Worm (Caenorhabditis elegans) whole organism, L1 larva: ENCODE results near the gene dmd-6.

Source experiments
- C16A3.4 ChIP-seq: fragments of 150-350 bp; optimal IDR thresholded peaks from 2 replicates; lab custom pipeline; 2014; ENCODE audit warnings: missing biosample characterization, missing genetic modification characterization
- C34B4.2 ChIP-seq: sonication (generic microtip); optimal IDR thresholded peaks from 2 replicates; lab custom pipeline; 2017; ENCODE audit warnings: mild to moderate bottlenecking, missing genetic modification characterization, missing compliant biosample characterization
- Y116A8C.19 ChIP-seq: sonication (generic microtip); optimal IDR thresholded peaks from 2 replicates; lab custom pipeline; 2016; ENCODE audit warnings: missing compliant biosample characterization, missing genetic modification characterization, borderline replicate concordance
- alr-1 ChIP-seq: fragments of 200-800 bp; sonication (Bioruptor generic); optimal IDR thresholded peaks from 2 replicates; lab custom pipeline; 2018; ENCODE audit warnings: borderline replicate concordance, mild to moderate bottlenecking, missing genetic modification characterization, missing compliant biosample characterization
- aly-2 ChIP-seq: fragments of 150-350 bp; optimal IDR thresholded peaks from 2 replicates; lab custom pipeline; 2014; ENCODE audit warnings: missing biosample characterization, missing genetic modification characterization
- ama-1 ChIP-seq: fragments of 150-350 bp; optimal IDR thresholded peaks from 2 replicates; lab custom pipeline; 2014
- blmp-1 ChIP-seq: fragments of 150-350 bp; optimal IDR thresholded peaks from 2 replicates; lab custom pipeline; 2014; ENCODE audit warnings: missing biosample characterization, missing genetic modification characterization
- ceh-63 ChIP-seq: fragments of 200-800 bp; sonication (Bioruptor generic); optimal IDR thresholded peaks from 2 replicates; lab custom pipeline; 2018; ENCODE audit warnings: mild to moderate bottlenecking, missing genetic modification characterization, missing compliant biosample characterization
- ceh-8 ChIP-seq: fragments of 200-800 bp; sonication (Bioruptor generic); optimal IDR thresholded peaks from 2 replicates; lab custom pipeline; 2018; ENCODE audit warnings: mild to moderate bottlenecking, missing genetic modification characterization, moderate library complexity, missing compliant biosample characterization
- ceh-82 ChIP-seq, 3 experiments: fragments of 150-350 bp in 1 of 3; sonication (generic microtip) in 2 of 3; optimal IDR thresholded peaks; 2 replicates each; lab custom pipeline; 2014 to 2017; ENCODE audit warnings: missing biosample characterization in 3 of 3, missing genetic modification characterization in 3 of 3
- ceh-88 ChIP-seq: fragments of 200-800 bp; sonication (Bioruptor generic); IDR thresholded peaks from 2 replicates; pipeline ENCODE4 v1.3.6; 2022; ENCODE audit warnings: missing genetic modification characterization, missing compliant biosample characterization
- ceh-90 ChIP-seq: sonication (generic microtip); optimal IDR thresholded peaks from 2 replicates; lab custom pipeline; 2016; ENCODE audit warnings: missing genetic modification characterization, missing compliant biosample characterization
- ces-1 ChIP-seq: fragments of 150-350 bp; optimal IDR thresholded peaks from 2 replicates; lab custom pipeline; 2014; ENCODE audit warnings: missing biosample characterization, missing genetic modification reagents, missing genetic modification characterization
- efl-3 ChIP-seq: fragments of 200-800 bp; sonication (Bioruptor generic); optimal IDR thresholded peaks from 2 replicates; lab custom pipeline; 2018; ENCODE audit warnings: mild to moderate bottlenecking, missing genetic modification characterization, missing compliant biosample characterization
- egl-27 ChIP-seq, 2 experiments: fragments of 150-350 bp in 1 of 2; sonication (generic microtip); optimal IDR thresholded peaks; 3 replicates each; lab custom pipeline; 2017 to 2018; ENCODE audit warnings: missing biosample characterization in 2 of 2, missing genetic modification characterization in 2 of 2, missing genetic modification reagents in 2 of 2
- elt-2 ChIP-seq: sonication (generic microtip); optimal IDR thresholded peaks from 2 replicates; lab custom pipeline; 2016; ENCODE audit warnings: missing genetic modification characterization, mild to moderate bottlenecking, inconsistent platforms, missing compliant biosample characterization, missing genetic modification reagents
- ets-5 ChIP-seq: fragments of 200-800 bp; sonication (Bioruptor generic); IDR thresholded peaks from 2 replicates; pipeline ENCODE4 v1.3.6; 2022; ENCODE audit warnings: missing genetic modification characterization, missing compliant biosample characterization
- fkh-4 ChIP-seq: sonication (generic microtip); optimal IDR thresholded peaks from 2 replicates; lab custom pipeline; 2016; ENCODE audit warnings: missing compliant biosample characterization, missing genetic modification characterization, borderline replicate concordance
- fkh-8 ChIP-seq: sonication (generic microtip); optimal IDR thresholded peaks from 2 replicates; lab custom pipeline; 2016; ENCODE audit warnings: mild to moderate bottlenecking, missing genetic modification characterization, missing compliant biosample characterization
- fos-1 ChIP-seq: fragments of 150-350 bp; optimal IDR thresholded peaks from 2 replicates; lab custom pipeline; 2014; ENCODE audit warnings: missing biosample characterization, missing genetic modification characterization
- grh-1 ChIP-seq: fragments of 200-800 bp; sonication (Bioruptor generic); IDR thresholded peaks from 2 replicates; pipeline ENCODE4 v1.3.6; 2022; ENCODE audit warnings: missing genetic modification reagents, missing genetic modification characterization, missing compliant biosample characterization
- hlh-4 ChIP-seq: sonication (generic microtip); optimal IDR thresholded peaks from 2 replicates; lab custom pipeline; 2016; ENCODE audit warnings: mild to moderate bottlenecking, missing genetic modification characterization, missing compliant biosample characterization
- irx-1 ChIP-seq: sonication (generic microtip); optimal IDR thresholded peaks from 2 replicates; lab custom pipeline; 2016; ENCODE audit warnings: missing genetic modification characterization, missing compliant biosample characterization
- isw-1 ChIP-seq: fragments of 200-800 bp; sonication (Bioruptor generic); IDR thresholded peaks from 2 replicates; pipeline ENCODE4 v1.3.6; 2022; ENCODE audit warnings: missing genetic modification characterization, missing compliant biosample characterization
- lin-15B ChIP-seq: fragments of 150-350 bp; sonication (generic microtip); optimal IDR thresholded peaks from 3 replicates; lab custom pipeline; 2014; ENCODE audit warnings: missing biosample characterization, missing genetic modification characterization
- lin-35 ChIP-seq, 2 experiments: fragments of 150-350 bp; optimal IDR thresholded peaks; 2 replicates each; lab custom pipeline; 2014; ENCODE audit warnings: missing biosample characterization in 2 of 2, missing genetic modification characterization in 2 of 2, missing genetic modification reagents in 2 of 2
- lir-3 ChIP-seq: sonication (generic microtip); optimal IDR thresholded peaks from 2 replicates; lab custom pipeline; 2016; ENCODE audit warnings: mild to moderate bottlenecking, missing genetic modification characterization, moderate library complexity, missing compliant biosample characterization; ENCODE audit not compliant: poor library complexity
- mab-9 ChIP-seq: fragments of 200-800 bp; sonication (Bioruptor generic); IDR thresholded peaks from 2 replicates; pipeline ENCODE4 v1.3.6; 2022; ENCODE audit warnings: missing genetic modification reagents, missing genetic modification characterization, missing compliant biosample characterization
- nhr-11 ChIP-seq: fragments of 150-350 bp; optimal IDR thresholded peaks from 2 replicates; lab custom pipeline; 2014; ENCODE audit warnings: missing biosample characterization, missing genetic modification characterization
- nhr-19 ChIP-seq: fragments of 200-800 bp; sonication (Bioruptor generic); conservative IDR thresholded peaks from 2 replicates; pipeline ENCODE4 v1.3.6; 2022; ENCODE audit warnings: missing genetic modification characterization, missing compliant biosample characterization
- nhr-28 ChIP-seq: fragments of 150-350 bp; optimal IDR thresholded peaks from 2 replicates; lab custom pipeline; 2014; ENCODE audit warnings: missing biosample characterization, missing genetic modification characterization
- nhr-47 ChIP-seq: sonication (generic microtip); optimal IDR thresholded peaks from 2 replicates; lab custom pipeline; 2016; ENCODE audit warnings: mild to moderate bottlenecking, missing genetic modification characterization, moderate library complexity, missing compliant biosample characterization
- nhr-71 ChIP-seq: sonication (generic microtip); optimal IDR thresholded peaks from 2 replicates; lab custom pipeline; 2016; ENCODE audit warnings: mild to moderate bottlenecking, missing genetic modification characterization, moderate library complexity, missing compliant biosample characterization
- nhr-76 ChIP-seq: sonication (generic microtip); optimal IDR thresholded peaks from 2 replicates; lab custom pipeline; 2017; ENCODE audit warnings: missing biosample characterization, missing genetic modification characterization
- nhr-77 ChIP-seq: fragments of 150-350 bp; optimal IDR thresholded peaks from 2 replicates; lab custom pipeline; 2014; ENCODE audit warnings: missing biosample characterization, missing genetic modification characterization
- nhr-85 ChIP-seq: sonication (generic microtip); peaks from one replicate; lab custom pipeline; 2016; ENCODE audit warnings: missing genetic modification characterization, inconsistent platforms, missing compliant biosample characterization
- pax-3 ChIP-seq: fragments of 200-800 bp; sonication (Bioruptor generic); optimal IDR thresholded peaks from 2 replicates; lab custom pipeline; 2018; ENCODE audit warnings: mild to moderate bottlenecking, missing genetic modification characterization, moderate library complexity, missing compliant biosample characterization
- pqm-1 ChIP-seq: sonication (generic microtip); optimal IDR thresholded peaks from 3 replicates; lab custom pipeline; 2017; ENCODE audit warnings: missing biosample characterization, missing genetic modification characterization
- skn-1 ChIP-seq: fragments of 150-350 bp; optimal IDR thresholded peaks from 2 replicates; lab custom pipeline; 2014; ENCODE audit warnings: missing biosample characterization, missing genetic modification characterization
- snu-23 ChIP-seq: sonication (generic microtip); optimal IDR thresholded peaks from 2 replicates; lab custom pipeline; 2016; ENCODE audit warnings: missing genetic modification characterization, missing compliant biosample characterization
- sox-4 ChIP-seq: sonication (generic microtip); optimal IDR thresholded peaks from 2 replicates; lab custom pipeline; 2016; ENCODE audit warnings: missing genetic modification characterization, missing compliant biosample characterization
- sptf-1 ChIP-seq: fragments of 150-350 bp; optimal IDR thresholded peaks from 2 replicates; lab custom pipeline; 2014; ENCODE audit warnings: missing biosample characterization, missing genetic modification characterization
- swsn-7 ChIP-seq: sonication (generic microtip); optimal IDR thresholded peaks from 2 replicates; lab custom pipeline; 2016; ENCODE audit warnings: missing genetic modification characterization, missing compliant biosample characterization
- tbx-2 ChIP-seq: sonication (generic microtip); optimal IDR thresholded peaks from 2 replicates; lab custom pipeline; 2016; ENCODE audit warnings: missing genetic modification characterization, missing compliant biosample characterization
- unc-130 ChIP-seq: fragments of 150-350 bp; optimal IDR thresholded peaks from 2 replicates; lab custom pipeline; 2017; ENCODE audit warnings: missing biosample characterization, missing genetic modification characterization, inconsistent platforms
- vab-15 ChIP-seq: sonication (generic microtip); optimal IDR thresholded peaks from 2 replicates; lab custom pipeline; 2017; ENCODE audit warnings: missing genotype, mild to moderate bottlenecking, missing genetic modification characterization, missing compliant biosample characterization
- xbp-1 ChIP-seq: sonication (generic microtip); optimal IDR thresholded peaks from 2 replicates; lab custom pipeline; 2016; ENCODE audit warnings: missing genetic modification characterization, missing compliant biosample characterization
- zag-1 ChIP-seq: fragments of 150-350 bp; optimal IDR thresholded peaks from 2 replicates; lab custom pipeline; 2014; ENCODE audit warnings: missing biosample characterization, missing genetic modification characterization
- ztf-11 ChIP-seq, 2 experiments: sonication (generic microtip); optimal IDR thresholded peaks; 2 replicates each; lab custom pipeline; 2016 to 2017; ENCODE audit warnings: missing genetic modification characterization in 2 of 2, missing biosample characterization in 1 of 2, missing compliant biosample characterization in 1 of 2

dmd-6 gene

DNA sequence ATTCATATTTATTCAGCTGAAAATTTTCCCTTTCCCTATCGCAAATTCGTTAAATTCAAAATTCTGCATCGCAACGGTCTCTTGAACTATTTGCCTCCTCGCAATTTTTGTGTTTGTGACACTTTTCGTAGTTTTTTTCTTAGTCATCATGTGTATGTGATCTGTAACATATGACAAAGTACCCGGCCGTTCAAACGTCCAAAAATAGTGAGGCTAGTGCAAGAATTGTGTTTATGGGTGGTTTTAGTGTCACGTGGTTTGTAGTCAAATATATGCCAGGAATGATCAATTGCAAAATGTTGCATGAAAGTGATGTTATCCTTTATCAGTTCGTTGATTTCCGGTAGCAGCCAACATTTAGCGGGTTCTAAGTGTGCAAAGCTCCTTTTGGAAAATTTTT lies 6.6 kb upstream of the dmd-6 start (continued):
- peak; percentile 19 for TF ChIP-seq blmp-1 (tag; lab: Kevin White, UChicago)
- TF ChIP-seq pqm-1, result no peak
- no peak for TF ChIP-seq tbx-2
- no peak for TF ChIP-seq ceh-63 (GFP tag; lab: Kevin White, UChicago)
- no peak for TF ChIP-seq C34B4.2 (tag; lab: Kevin White, UChicago)
- no peak for TF ChIP-seq ceh-90 (tag; lab: Kevin White, UChicago)
- peak; percentile 72 for TF ChIP-seq skn-1 (tag; lab: Kevin White, UChicago)
- no peak for TF ChIP-seq ces-1 (GFP tag; lab: Kevin White, UChicago)
- TF ChIP-seq lin-15B (tag; lab: Kevin White, UChicago), result no peak
- no peak for TF ChIP-seq egl-27 (tag; optimal IDR thresholded peaks at IDR 0.05; lab: Kevin White, UChicago)
- TF ChIP-seq isw-1 (GFP tag; lab: Robert Waterston, UW), result no peak
- TF ChIP-seq ama-1 (lab: Kevin White, UChicago), result no peak
- no peak for TF ChIP-seq Y116A8C.19 (tag; lab: Kevin White, UChicago)
- no peak for TF ChIP-seq ztf-11 (tag; optimal IDR thresholded peaks at IDR 0.05; lab: Kevin White, UChicago)
- no peak for TF ChIP-seq ceh-82 (tag; optimal IDR thresholded peaks at IDR 0.05; lab: Kevin White, UChicago)
- TF ChIP-seq nhr-28 (tag; lab: Kevin White, UChicago), result no peak
- no peak for TF ChIP-seq sptf-1 (tag; lab: Kevin White, UChicago)
- TF ChIP-seq, all 84 proteins: peak for 14

DNA sequence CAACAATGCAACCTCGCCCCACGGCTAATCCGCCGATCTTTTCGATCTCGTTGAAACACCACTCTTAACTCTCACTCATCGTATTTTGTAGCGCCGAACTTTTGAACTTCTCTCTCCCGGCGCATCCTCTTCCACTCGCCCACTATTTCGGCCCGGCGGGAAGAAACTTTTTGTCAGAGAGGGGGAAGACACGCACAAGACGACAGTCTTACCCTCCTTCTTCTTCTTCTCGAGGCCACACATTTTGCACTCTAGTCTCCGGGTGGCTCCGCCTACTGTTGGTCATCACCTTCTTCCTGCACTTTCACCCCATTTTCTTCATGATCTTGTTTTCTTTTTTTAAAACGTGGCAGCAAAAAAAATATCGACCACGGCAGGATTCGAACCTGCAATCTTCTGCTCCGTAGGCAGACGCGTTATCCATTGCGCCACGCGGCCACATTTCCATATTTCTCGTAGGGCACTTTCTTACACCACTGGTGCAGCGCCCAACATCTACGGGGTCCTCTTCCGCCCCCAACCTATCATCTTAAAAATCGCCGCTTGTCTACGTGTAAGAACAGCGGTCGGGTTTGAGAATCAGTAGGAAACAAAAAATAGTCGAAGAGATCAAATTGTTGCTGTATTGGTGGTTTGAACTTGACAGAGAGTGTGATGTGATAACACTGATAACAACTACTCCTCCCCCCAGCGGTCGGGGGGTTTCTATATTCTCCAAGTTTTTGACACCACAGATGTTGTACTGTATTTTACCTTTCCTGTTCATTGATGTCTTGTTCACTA lies 5.3 kb upstream of the dmd-6 start:
- TF ChIP-seq nhr-28 (tag; lab: Kevin White, UChicago) (no peak), unc-130 (tag; lab: Kevin White, UChicago) (no peak), nhr-76 (tag; lab: Kevin White, UChicago) (no peak), hlh-4 (tag; lab: Kevin White, UChicago) (no peak), nhr-77 (tag; lab: Kevin White, UChicago) (peak; percentile 60), nhr-47 (peak; percentile 41), ceh-8 (GFP tag; lab: Kevin White, UChicago) (no peak), nhr-19 (GFP tag; lab: Robert Waterston, UW) (peak; percentile 74), fkh-8 (tag; lab: Kevin White, UChicago) (no peak), ces-1 (GFP tag; lab: Kevin White, UChicago) (no peak), ceh-90 (tag; lab: Kevin White, UChicago) (no peak), ets-5 (GFP tag; lab: Robert Waterston, UW) (no peak), sox-4 (tag; lab: Kevin White, UChicago) (no peak), mab-9 (0 out of 2 replicates have a peak, but pooled peaks have one; percentile 7), pax-3 (tag; lab: Kevin White, UChicago) (no peak), lin-35 (GFP tag; optimal IDR thresholded peaks at IDR 0.05; lab: Kevin White, UChicago) (peak; percentile 11 to 45), aly-2 (no peak), fos-1 (no peak), fkh-4 (no peak), ceh-82 (tag; optimal IDR thresholded peaks at IDR 0.05; lab: Kevin White, UChicago) (peak in 1 of 3 experiments; percentile 2), tbx-2 (peak; percentile 59), elt-2 (tag; lab: Kevin White, UChicago) (no peak), swsn-7 (peak; percentile 35), irx-1 (tag; lab: Kevin White, UChicago) (peak; percentile 7), xbp-1 (no peak), alr-1 (no peak), vab-15 (tag; lab: Kevin White, UChicago) (no peak), snu-23 (peak; percentile 72), efl-3 (GFP tag; lab: Kevin White, UChicago) (peak; percentile 14), nhr-71 (tag; lab: Kevin White, UChicago) (peak; percentile 89), C16A3.4 (tag; lab: Kevin White, UChicago) (peak; percentile 67), zag-1 (tag; lab: Kevin White, UChicago) (no peak), ama-1 (lab: Kevin White, UChicago) (no peak), grh-1 (GFP tag; lab: Robert Waterston, UW) (peak; percentile 47; the same call in 1 of the 2 replicates), ceh-88 (no peak), nhr-85 (tag; lab: Kevin White, UChicago) (peak; percentile 92), lir-3 (no peak), nhr-11 (tag; lab: Kevin White, UChicago) (no peak), egl-27 (tag; optimal IDR thresholded peaks at IDR 0.05; lab: Kevin White, UChicago) (no peak)
